Worm (Caenorhabditis elegans) whole organism, mixed stage, embryonic: ENCODE results near the gene alkb-1.
A peak's percentile ranks its signal among the peaks of the same experiment; 100 is the strongest.

Source experiments
- M03D4.4 ChIP-seq: sonication (generic microtip); optimal IDR thresholded peaks from 2 replicates; lab custom pipeline; 2017; ENCODE audit warnings: mild to moderate bottlenecking, missing genetic modification characterization, missing compliant biosample characterization
- blmp-1 ChIP-seq: fragments of 150-350 bp; optimal IDR thresholded peaks from 2 replicates; lab custom pipeline; 2014; ENCODE audit warnings: missing biosample characterization, missing genetic modification characterization
- ceh-39 ChIP-seq: fragments of 150-350 bp; optimal IDR thresholded peaks from 2 replicates; lab custom pipeline; 2014; ENCODE audit warnings: missing biosample characterization, missing genetic modification characterization
- ceh-43 ChIP-seq: fragments of 200-800 bp; sonication (Bioruptor generic); optimal IDR thresholded peaks from 2 replicates; lab custom pipeline; 2018; ENCODE audit warnings: mild to moderate bottlenecking, missing genetic modification characterization, moderate library complexity, missing compliant biosample characterization
- ceh-83 ChIP-seq: fragments of 200-800 bp; sonication (Bioruptor generic); optimal IDR thresholded peaks from 2 replicates; lab custom pipeline; 2018; ENCODE audit warnings: mild to moderate bottlenecking, missing genetic modification characterization, missing compliant biosample characterization
- ces-1 ChIP-seq: fragments of 150-350 bp; optimal IDR thresholded peaks from 2 replicates; lab custom pipeline; 2014; ENCODE audit warnings: missing biosample characterization, missing genetic modification reagents, missing genetic modification characterization
- cnd-1 ChIP-seq: fragments of 200-800 bp; sonication (Bioruptor generic); optimal IDR thresholded peaks from 2 replicates; lab custom pipeline; 2018; ENCODE audit warnings: mild to moderate bottlenecking, missing genetic modification characterization, missing compliant biosample characterization
- drap-1 ChIP-seq: fragments of 200-800 bp; sonication (Bioruptor generic); optimal IDR thresholded peaks from 3 replicates; lab custom pipeline; 2018; ENCODE audit warnings: mild to moderate bottlenecking, missing genetic modification characterization, missing compliant biosample characterization
- elt-1 ChIP-seq: sonication (generic microtip); optimal IDR thresholded peaks from 2 replicates; lab custom pipeline; 2017; ENCODE audit warnings: missing genetic modification characterization, mild to moderate bottlenecking, missing compliant biosample characterization, antibody characterized with exemption, moderate library complexity, borderline replicate concordance; ENCODE audit not compliant: insufficient read depth
- elt-3 ChIP-seq: fragments of 150-350 bp; optimal IDR thresholded peaks from 2 replicates; lab custom pipeline; 2014; ENCODE audit warnings: missing biosample characterization, missing genetic modification characterization
- flh-1 ChIP-seq: fragments of 200-800 bp; sonication (Bioruptor generic); optimal IDR thresholded peaks from 2 replicates; lab custom pipeline; 2018; ENCODE audit warnings: mild to moderate bottlenecking, missing genetic modification characterization, moderate library complexity, missing compliant biosample characterization
- ham-2 ChIP-seq: fragments of 200-800 bp; sonication (Bioruptor generic); optimal IDR thresholded peaks from 2 replicates; lab custom pipeline; 2018; ENCODE audit warnings: mild to moderate bottlenecking, missing genetic modification characterization, missing compliant biosample characterization
- hlh-1 ChIP-seq: fragments of 150-350 bp; optimal IDR thresholded peaks from 2 replicates; lab custom pipeline; 2014; ENCODE audit warnings: missing biosample characterization, missing genetic modification reagents, missing genetic modification characterization
- lin-13 ChIP-seq: fragments of 150-350 bp; optimal IDR thresholded peaks from 2 replicates; lab custom pipeline; 2014; ENCODE audit warnings: missing biosample characterization, missing genetic modification characterization
- lin-32 ChIP-seq: fragments of 200-800 bp; sonication (Bioruptor generic); optimal IDR thresholded peaks from 2 replicates; lab custom pipeline; 2018; ENCODE audit warnings: mild to moderate bottlenecking, missing genetic modification characterization, missing compliant biosample characterization
- lsy-2 ChIP-seq: fragments of 150-350 bp; optimal IDR thresholded peaks from 2 replicates; lab custom pipeline; 2014; ENCODE audit warnings: missing biosample characterization, missing genetic modification characterization
- mab-5 ChIP-seq: fragments of 150-350 bp; optimal IDR thresholded peaks from 2 replicates; lab custom pipeline; 2014; ENCODE audit warnings: missing biosample characterization, missing genetic modification characterization
- mep-1 ChIP-seq: fragments of 150-350 bp; optimal IDR thresholded peaks from 2 replicates; lab custom pipeline; 2017; ENCODE audit warnings: missing biosample characterization, missing genetic modification reagents, missing genetic modification characterization, inconsistent platforms
- mls-2 ChIP-seq: sonication (generic microtip); optimal IDR thresholded peaks from 2 replicates; lab custom pipeline; 2016; ENCODE audit warnings: mild to moderate bottlenecking, missing genetic modification characterization, moderate library complexity, missing compliant biosample characterization
- nhr-12 ChIP-seq: fragments of 150-350 bp; optimal IDR thresholded peaks from 2 replicates; lab custom pipeline; 2014; ENCODE audit warnings: missing biosample characterization, missing genetic modification characterization
- nhr-2 ChIP-seq: fragments of 150-350 bp; optimal IDR thresholded peaks from 2 replicates; lab custom pipeline; 2014; ENCODE audit warnings: missing biosample characterization, missing genetic modification characterization
- nhr-28 ChIP-seq: fragments of 150-350 bp; optimal IDR thresholded peaks from 2 replicates; lab custom pipeline; 2014; ENCODE audit warnings: missing biosample characterization, missing genetic modification characterization
- nhr-76 ChIP-seq: sonication (generic microtip); optimal IDR thresholded peaks from 2 replicates; lab custom pipeline; 2017; ENCODE audit warnings: missing biosample characterization, missing genetic modification characterization
- pha-4 ChIP-seq: fragments of 150-350 bp; optimal IDR thresholded peaks from 2 replicates; lab custom pipeline; 2018; ENCODE audit warnings: missing biosample characterization, missing genetic modification reagents, missing genetic modification characterization
- sem-2 ChIP-seq: fragments of 200-800 bp; sonication (Bioruptor generic); optimal IDR thresholded peaks from 2 replicates; lab custom pipeline; 2018; ENCODE audit warnings: mild to moderate bottlenecking, missing genetic modification characterization, missing compliant biosample characterization
- sptf-1 ChIP-seq: sonication (generic microtip); optimal IDR thresholded peaks from 2 replicates; lab custom pipeline; 2017; ENCODE audit warnings: mild to moderate bottlenecking, missing genetic modification characterization, moderate library complexity, missing compliant biosample characterization
- tbx-8 ChIP-seq: fragments of 200-800 bp; sonication (Bioruptor generic); optimal IDR thresholded peaks from 2 replicates; lab custom pipeline; 2018; ENCODE audit warnings: mild to moderate bottlenecking, missing genetic modification characterization, moderate library complexity, missing compliant biosample characterization
- unc-39 ChIP-seq: fragments of 150-350 bp; optimal IDR thresholded peaks from 2 replicates; lab custom pipeline; 2014; ENCODE audit warnings: missing biosample characterization, missing genetic modification characterization
- zip-8 ChIP-seq: fragments of 150-350 bp; optimal IDR thresholded peaks from 2 replicates; lab custom pipeline; 2014; ENCODE audit warnings: missing biosample characterization, missing genetic modification characterization
- ztf-11 ChIP-seq: fragments of 150-350 bp; optimal IDR thresholded peaks from 2 replicates; lab custom pipeline; 2014; ENCODE audit warnings: missing biosample characterization, missing genetic modification characterization

Gene alkb-1

DNA sequence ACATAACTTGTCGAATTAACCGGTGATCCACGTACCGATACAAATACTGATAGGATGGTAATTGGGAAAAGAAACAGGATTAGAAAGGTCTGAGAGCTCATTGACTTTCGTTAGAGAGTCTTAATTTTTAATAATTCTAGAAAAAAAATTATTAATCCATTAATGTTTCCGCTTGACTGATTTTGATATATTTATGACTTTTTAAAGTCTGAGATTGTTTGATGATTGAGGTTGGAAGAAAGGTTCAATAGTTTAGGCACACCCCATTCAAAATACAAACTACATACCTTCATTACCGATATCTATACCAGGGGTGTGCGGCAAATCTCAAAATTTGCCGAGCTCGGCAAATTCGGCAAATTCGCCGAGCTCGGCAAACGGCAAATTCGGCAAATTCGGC, 34.0 kb upstream of the alkb-1 start, which contains the start of gene F54D12.10:
Gene F54D12.10, minus strand, starts transcription at position 101 of the 400 bp plus-strand sequence.
- TF ChIP-seq mep-1 (tag; lab: Kevin White, UChicago) (no peak), hlh-1 (tag; lab: Kevin White, UChicago) (no peak), nhr-76 (tag; lab: Kevin White, UChicago) (no peak), sptf-1 (tag; lab: Kevin White, UChicago) (no peak), elt-3 (tag; lab: Kevin White, UChicago) (no peak), flh-1 (no peak), ham-2 (GFP tag; lab: Kevin White, UChicago) (no peak), lin-13 (tag; lab: Kevin White, UChicago) (no peak), nhr-28 (tag; lab: Kevin White, UChicago) (no peak), drap-1 (no peak), sem-2 (GFP tag; lab: Kevin White, UChicago) (no peak)

DNA sequence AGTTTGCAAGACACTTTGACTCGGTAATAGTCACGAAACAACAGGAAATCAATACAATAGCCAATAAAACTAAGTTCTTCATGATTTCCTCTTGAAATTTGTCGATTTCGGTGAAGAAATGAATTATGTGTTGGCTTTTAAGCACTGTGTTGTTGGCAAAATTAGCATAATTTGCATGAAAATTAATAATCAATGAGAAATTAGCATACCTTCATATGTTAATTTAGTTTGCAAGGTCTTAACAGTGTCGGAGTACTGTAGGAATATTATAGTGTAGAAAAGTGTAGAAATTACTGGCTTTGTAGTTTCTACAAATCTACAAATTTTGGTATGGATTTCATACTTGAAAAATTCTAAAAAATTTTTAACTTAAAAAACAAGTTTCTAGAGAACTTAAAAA, 30.6 kb upstream of the alkb-1 start, which contains the start of gene F54D12.9:
Gene F54D12.9, minus strand, starts transcription at position 101 of the 400 bp plus-strand sequence.
- TF ChIP-seq pha-4 (tag; lab: Kevin White, UChicago), result no peak
- no peak for TF ChIP-seq ceh-83 (GFP tag; lab: Kevin White, UChicago)
- TF ChIP-seq lsy-2 (tag; lab: Kevin White, UChicago), result no peak
- TF ChIP-seq unc-39, result no peak
- no peak for TF ChIP-seq lin-13 (tag; lab: Kevin White, UChicago)
- peak; percentile 5 for TF ChIP-seq blmp-1 (tag; lab: Kevin White, UChicago)
- no peak for TF ChIP-seq ham-2 (GFP tag; lab: Kevin White, UChicago)

DNA sequence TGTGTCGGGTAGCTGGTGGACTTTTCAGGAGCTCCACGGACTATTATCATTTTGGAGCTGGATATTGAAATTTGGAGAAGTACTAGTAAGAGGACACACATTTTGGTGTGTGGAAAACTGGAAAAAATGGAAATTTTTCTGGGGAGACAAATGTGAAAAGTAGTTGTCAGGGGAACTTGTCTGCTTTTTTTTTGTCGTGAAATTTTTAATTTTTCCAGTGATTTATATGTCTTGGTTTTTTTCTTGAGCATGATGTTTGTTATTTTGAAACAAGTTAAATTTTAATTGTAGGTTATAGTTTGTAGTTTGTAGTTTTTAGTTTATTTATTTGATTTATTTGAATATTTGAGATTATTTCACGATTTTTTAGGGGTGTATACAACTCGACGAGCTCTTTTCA, 26.9 kb upstream of the alkb-1 start, which contains the start of gene F54D12.7:
Gene F54D12.7, minus strand, starts transcription at position 101 of the 400 bp plus-strand sequence.
- no peak for TF ChIP-seq sem-2 (GFP tag; lab: Kevin White, UChicago)
- no peak for TF ChIP-seq ham-2 (GFP tag; lab: Kevin White, UChicago)
- TF ChIP-seq nhr-76 (tag; lab: Kevin White, UChicago), result no peak
- no peak for TF ChIP-seq cnd-1 (tag; lab: Kevin White, UChicago)
- no peak for TF ChIP-seq mab-5 (tag; lab: Kevin White, UChicago)
- no peak for TF ChIP-seq tbx-8
- TF ChIP-seq drap-1, result no peak
- TF ChIP-seq ceh-43 (GFP tag; lab: Kevin White, UChicago), result no peak
- no peak for TF ChIP-seq lin-32 (GFP tag; lab: Kevin White, UChicago)
- TF ChIP-seq flh-1, result no peak
- no peak for TF ChIP-seq mls-2 (tag; lab: Kevin White, UChicago)
- TF ChIP-seq ceh-39 (tag; lab: Kevin White, UChicago), result no peak
- TF ChIP-seq nhr-12 (tag; lab: Kevin White, UChicago), result no peak
- TF ChIP-seq M03D4.4 (tag; lab: Kevin White, UChicago), result no peak

DNA sequence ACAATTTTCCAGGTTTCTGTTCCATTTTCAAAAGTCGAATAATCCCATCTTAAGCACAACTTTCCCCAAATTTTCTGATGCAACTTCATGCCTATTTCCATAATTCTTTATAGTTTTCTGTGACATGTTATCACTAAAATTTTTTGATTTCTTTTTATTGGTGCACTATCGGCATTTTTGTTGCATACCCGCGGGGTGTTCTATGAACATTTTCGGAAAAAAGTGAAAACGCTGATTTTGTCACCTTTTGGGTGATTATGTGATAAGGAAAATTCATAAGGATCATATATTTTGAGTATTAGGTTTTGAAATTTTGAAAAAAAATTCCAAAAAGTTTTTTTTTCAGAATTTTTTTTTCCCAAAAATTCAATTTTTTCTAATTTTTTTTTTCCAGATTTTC, 25.7 kb upstream of the alkb-1 start, which contains the start of gene aat-7:
Gene aat-7, plus strand, starts transcription at position 393 of the 400 bp plus-strand sequence.
- TF ChIP-seq mab-5 (tag; lab: Kevin White, UChicago) (no peak), ceh-43 (GFP tag; lab: Kevin White, UChicago) (no peak), ztf-11 (no peak), mep-1 (tag; lab: Kevin White, UChicago) (no peak), nhr-2 (tag; lab: Kevin White, UChicago) (no peak), zip-8 (tag; lab: Kevin White, UChicago) (no peak), nhr-76 (tag; lab: Kevin White, UChicago) (no peak), ces-1 (GFP tag; lab: Kevin White, UChicago) (no peak)

DNA sequence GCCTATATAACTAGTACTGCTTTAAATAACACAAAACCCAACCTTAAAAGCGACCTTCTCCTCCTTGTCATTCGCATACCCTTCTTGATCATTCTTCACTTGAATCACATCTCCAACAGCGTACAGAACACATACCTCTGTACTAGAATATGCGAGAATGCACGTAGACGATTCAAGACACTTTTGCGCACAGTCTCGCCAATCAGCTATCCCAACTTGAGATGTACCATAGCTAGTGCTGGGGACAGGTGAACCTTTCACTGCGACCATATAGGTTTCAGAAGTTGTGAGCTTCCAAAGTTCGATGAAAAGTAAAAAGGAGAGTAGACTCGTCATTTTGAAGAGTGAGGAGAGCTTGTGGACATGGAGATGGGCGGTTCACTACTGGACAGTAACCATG, 14.5 kb upstream of the alkb-1 start, which contains the start of gene F54D12.8:
Gene F54D12.8, minus strand, starts transcription at position 336 of the 400 bp plus-strand sequence.
- TF ChIP-seq elt-1 (no peak), ham-2 (GFP tag; lab: Kevin White, UChicago) (no peak), lsy-2 (tag; lab: Kevin White, UChicago) (no peak), flh-1 (no peak)

DNA sequence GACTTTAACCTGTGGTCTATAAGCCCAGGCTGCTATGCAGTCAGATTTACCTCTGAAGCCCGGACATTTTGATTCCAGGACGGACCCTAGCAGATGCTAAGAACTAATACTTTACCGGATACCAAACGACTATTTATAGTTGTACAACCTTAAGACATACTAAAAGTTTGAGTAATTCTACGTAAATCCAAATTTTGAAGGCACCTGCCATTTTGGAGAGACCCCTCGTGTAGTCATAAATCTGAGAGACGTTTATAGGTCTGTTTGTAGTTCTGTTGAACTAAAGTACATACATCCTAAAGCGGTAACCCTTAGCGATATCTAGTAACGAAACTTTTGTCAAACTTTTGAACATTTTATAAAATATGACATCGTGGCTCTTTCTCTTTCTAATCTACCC, 13.8 kb upstream of the alkb-1 start, which contains the start of gene F54D12.2:
Gene F54D12.2, plus strand, starts transcription at position 301 of the 400 bp plus-strand sequence.
- TF ChIP-seq cnd-1 (tag; lab: Kevin White, UChicago), result no peak
- TF ChIP-seq, all 35 proteins: peak for 0
